Worm (Caenorhabditis elegans) whole organism, midembryonic: Measurements from ENCODE around the gene aat-3.

Source experiments
- flt-1 ChIP-seq: fragments of 200-800 bp; sonication (Bioruptor generic); IDR thresholded peaks from 2 replicates; pipeline ENCODE4 v1.3.6; 2022; ENCODE audit warnings: missing genetic modification characterization, missing compliant biosample characterization
- tab-1 ChIP-seq: fragments of 200-800 bp; sonication (Bioruptor generic); IDR thresholded peaks from 2 replicates; pipeline ENCODE4 v1.3.6; 2022; ENCODE audit warnings: missing genetic modification characterization, missing compliant biosample characterization
- ztf-23 ChIP-seq: fragments of 200-800 bp; sonication (Bioruptor generic); IDR thresholded peaks from 2 replicates; pipeline ENCODE4 v1.3.6; 2022; ENCODE audit warnings: missing genetic modification reagents, missing genetic modification characterization, missing compliant biosample characterization

DNA sequence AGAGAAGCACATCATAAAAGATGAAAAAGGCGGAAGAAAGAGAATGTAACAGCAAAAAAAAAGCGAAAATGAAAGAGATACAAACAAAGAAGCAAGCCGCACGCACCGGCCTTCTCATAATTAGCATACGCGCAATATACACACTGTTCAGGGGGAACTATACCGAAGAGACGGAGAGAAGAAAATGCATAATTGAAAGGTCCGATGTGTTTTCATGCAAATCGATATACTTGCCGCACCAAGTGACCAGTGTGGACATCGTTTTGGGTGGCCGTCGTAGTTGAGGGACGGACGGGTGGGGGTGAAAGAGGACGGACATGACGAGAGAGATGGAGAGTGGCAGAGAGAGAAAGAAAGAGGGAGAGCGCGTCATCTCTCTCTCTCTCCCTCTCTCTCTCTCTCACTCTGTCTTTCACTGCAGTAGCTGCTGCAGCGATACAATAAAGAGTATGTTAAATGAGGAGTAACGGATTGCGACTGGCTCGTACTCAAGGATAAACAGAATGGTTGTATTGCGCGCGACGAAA is 15.8 kb upstream of the aat-3 start:
- TF ChIP-seq tab-1 (GFP tag; lab: Robert Waterston, UW) (0 out of 2 replicates have a peak, but pooled peaks have one; percentile 17), flt-1 (peak; percentile 73), ztf-23 (GFP tag; lab: Robert Waterston, UW) (no peak)
